Fruit fly (Drosophila melanogaster): ENCODE measurements around the gene SWIP.
A peak's percentile ranks its signal among the peaks of the same experiment; 100 is the strongest.

The SWIP gene

DNA sequence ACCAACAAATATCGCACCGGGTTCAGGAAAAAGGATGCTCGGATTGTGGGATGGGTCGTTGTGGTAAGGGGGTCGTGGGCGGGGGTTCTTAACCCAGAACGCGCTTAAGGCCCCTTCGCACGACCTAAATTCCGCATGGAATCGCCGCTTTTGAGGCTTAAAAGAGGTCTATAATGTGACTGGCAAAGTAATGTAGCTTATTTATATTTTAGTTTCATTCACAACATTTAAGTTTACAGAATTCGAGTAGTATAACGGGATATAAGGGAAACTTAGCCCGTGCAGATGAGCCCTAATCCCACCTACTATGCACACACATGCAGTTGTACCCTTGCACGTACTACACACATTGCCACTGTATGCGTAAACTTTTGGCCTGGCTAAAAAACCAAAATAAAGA is 34.7 kb upstream of the SWIP start (continued):
- TF ChIP-seq Drgx (GFP tag; IDR thresholded peaks at IDR 0.05), result peak; percentile 87
- TF ChIP-seq CG18599 (GFP tag; optimal IDR thresholded peaks at IDR 0.05), result peak; percentile 89
- TF ChIP-seq CG10267 (tag; optimal IDR thresholded peaks at IDR 0.05), result peak; percentile 82
- TF ChIP-seq CG10959 (GFP tag; IDR thresholded peaks at IDR 0.05), result peak; percentile 78
- TF ChIP-seq CG18764 (GFP tag; optimal IDR thresholded peaks at IDR 0.05), result peak; percentile 97
- no peak for TF ChIP-seq CkIIα-i1 (GFP tag; IDR thresholded peaks at IDR 0.05)
- peak; percentile 57 for TF ChIP-seq CG30403 (GFP tag; optimal IDR thresholded peaks at IDR 0.05)
- TF ChIP-seq CG15073 (GFP tag; optimal IDR thresholded peaks at IDR 0.05), result no peak
- peak; percentile 15 for TF ChIP-seq CG12744 (GFP tag; optimal IDR thresholded peaks at IDR 0.05)
- TF ChIP-seq CG6791 (GFP tag; IDR thresholded peaks at IDR 0.05; ENCODE audit: partially characterized antibody), result no peak
- peak; percentile 27 for TF ChIP-seq pb (GFP tag; optimal IDR thresholded peaks at IDR 0.05)
- peak; percentile 66 for TF ChIP-seq esg (GFP tag; conservative IDR thresholded peaks at IDR 0.05)
- peak; percentile 34 for TF ChIP-seq bigmax (GFP tag; optimal IDR thresholded peaks at IDR 0.05)
- TF ChIP-seq CG8089 (GFP tag; optimal IDR thresholded peaks at IDR 0.05), result peak; percentile 16
- peak; percentile 40; the same call in 1 of the 2 replicates for TF ChIP-seq MBD-R2 (GFP tag; IDR thresholded peaks at IDR 0.05)
- TF ChIP-seq Med (GFP tag), result peak; percentile 94
- TF ChIP-seq ftz-f1 (GFP tag; optimal IDR thresholded peaks at IDR 0.05), result no peak
- TF ChIP-seq CG11696 (GFP tag; IDR thresholded peaks at IDR 0.05), result peak; percentile 62
- TF ChIP-seq grn (GFP tag; optimal IDR thresholded peaks at IDR 0.05), result no peak
- TF ChIP-seq HHEX (GFP tag; optimal IDR thresholded peaks at IDR 0.05), result peak; percentile 84
- TF ChIP-seq ash1 (GFP tag; optimal IDR thresholded peaks at IDR 0.05), result no peak
- peak; percentile 75 for TF ChIP-seq CG16863 (GFP tag; optimal IDR thresholded peaks at IDR 0.05)
- TF ChIP-seq zen2 (GFP tag; IDR thresholded peaks at IDR 0.05; ENCODE audit: partially characterized antibody), result no peak
- TF ChIP-seq CG11085 (GFP tag; IDR thresholded peaks at IDR 0.05), result peak; percentile 53
- peak; percentile 82 for TF ChIP-seq NfI (GFP tag; optimal IDR thresholded peaks at IDR 0.05)
- peak; percentile 29 for TF ChIP-seq ssp (GFP tag; IDR thresholded peaks at IDR 0.05)
- TF ChIP-seq CG4854 (GFP tag; optimal IDR thresholded peaks at IDR 0.05), result no peak
- peak; percentile 84 for TF ChIP-seq zfh1 (GFP tag; IDR thresholded peaks at IDR 0.05)
- TF ChIP-seq Doc3 (GFP tag; IDR thresholded peaks at IDR 0.05; ENCODE audit: partially characterized antibody), result no peak
- TF ChIP-seq jumu (GFP tag; optimal IDR thresholded peaks at IDR 0.05), result peak; percentile 10
- TF ChIP-seq shn (GFP tag; optimal IDR thresholded peaks at IDR 0.05), result peak; percentile 23
- TF ChIP-seq CG7372 (GFP tag; IDR thresholded peaks at IDR 0.05), result peak; percentile 76
- TF ChIP-seq slbo (GFP tag; IDR thresholded peaks at IDR 0.05), result peak; percentile 72
- no peak for TF ChIP-seq sima (GFP tag; optimal IDR thresholded peaks at IDR 0.05)
- TF ChIP-seq CG3163 (GFP tag; optimal IDR thresholded peaks at IDR 0.05), result no peak
- peak; percentile 79 for TF ChIP-seq zen (tag; optimal IDR thresholded peaks at IDR 0.05)
- TF ChIP-seq Hr39 (optimal IDR thresholded peaks at IDR 0.05), result no peak
- peak; percentile 31 for TF ChIP-seq Side (GFP tag; optimal IDR thresholded peaks at IDR 0.05)
- TF ChIP-seq da (GFP tag; optimal IDR thresholded peaks at IDR 0.05), result no peak
- TF ChIP-seq CG13287 (GFP tag; IDR thresholded peaks at IDR 0.05; ENCODE audit: partially characterized antibody), result no peak
- TF ChIP-seq CG9876 (GFP tag; optimal IDR thresholded peaks at IDR 0.05), result no peak
- TF ChIP-seq wor (GFP tag; IDR thresholded peaks at IDR 0.05), result peak; percentile 67
- TF ChIP-seq sob (GFP tag; IDR thresholded peaks at IDR 0.05), result peak; percentile 59; the same call in 1 of the 2 replicates
- peak; percentile 7 for TF ChIP-seq trh (GFP tag; optimal IDR thresholded peaks at IDR 0.05)
- TF ChIP-seq CG5245 (GFP tag; optimal IDR thresholded peaks at IDR 0.05), result peak; percentile 70
- peak; percentile 86 for TF ChIP-seq D19A (tag; optimal IDR thresholded peaks at IDR 0.05)
- peak; percentile 46 for TF ChIP-seq bab2 (GFP tag; optimal IDR thresholded peaks at IDR 0.05)
- TF ChIP-seq HLH54F (GFP tag; optimal IDR thresholded peaks at IDR 0.05), result peak; percentile 15
- peak; percentile 77 for TF ChIP-seq sqz (GFP tag; optimal IDR thresholded peaks at IDR 0.05)
- TF ChIP-seq CG17612 (GFP tag; IDR thresholded peaks at IDR 0.05), result peak; percentile 47; the same call in 1 of the 2 replicates
- peak; percentile 40 for TF ChIP-seq Bdp1 (GFP tag; optimal IDR thresholded peaks at IDR 0.05)
- TF ChIP-seq toy (GFP tag; IDR thresholded peaks at IDR 0.05), result peak; percentile 50; the same call in 1 of the 2 replicates
- TF ChIP-seq Six4 (GFP tag; optimal IDR thresholded peaks at IDR 0.05), result peak; percentile 67
